Worm (Caenorhabditis elegans): ENCODE results near the gene C27F2.6.

C27F2.6 gene

ce11 chrIII:4950345-4950744 is 29.9 kb downstream of the C27F2.6 start (continued):
- TF ChIP-seq lin-13 (GFP tag; optimal IDR thresholded peaks at IDR 0.05) (no peak), nhr-76 (tag; optimal IDR thresholded peaks at IDR 0.05) (no peak), skn-1 (tag; optimal IDR thresholded peaks at IDR 0.05) (no peak), snpc-1.2 (GFP tag; IDR thresholded peaks at IDR 0.05) (no peak), hlh-30 (tag; optimal IDR thresholded peaks at IDR 0.05; ENCODE audit: insufficient read depth) (peak; percentile 97), F10B5.3 (tag; optimal IDR thresholded peaks at IDR 0.05) (no peak), madf-9 (GFP tag; conservative IDR thresholded peaks at IDR 0.05) (peak; percentile 64), zfp-3 (GFP tag; conservative IDR thresholded peaks at IDR 0.05) (no peak), hif-1 (tag; optimal IDR thresholded peaks at IDR 0.05) (peak in 1 of 2 experiments; percentile 62), dpl-1 (GFP tag; optimal IDR thresholded peaks at IDR 0.05) (no peak), dve-1 (tag; optimal IDR thresholded peaks at IDR 0.05; ENCODE audit: insufficient read depth) (peak; percentile 13), aly-2 (tag; optimal IDR thresholded peaks at IDR 0.05) (no peak), pqm-1 (tag; optimal IDR thresholded peaks at IDR 0.05) (no peak), saeg-2 (GFP tag; IDR thresholded peaks at IDR 0.05) (no peak), nhr-25 (tag; optimal IDR thresholded peaks at IDR 0.05; ENCODE audit: borderline replicate concordance, insufficient read depth) (no peak), R02D3.7 (tag; optimal IDR thresholded peaks at IDR 0.05) (no peak), unc-62 (GFP tag; optimal IDR thresholded peaks at IDR 0.05 in 1 of 2) (peak in 1 of 2 experiments; percentile 83), unc-62 (tag; optimal IDR thresholded peaks at IDR 0.05) (no peak), mxl-3 (GFP tag; optimal IDR thresholded peaks at IDR 0.05) (no peak), lsy-2 (tag; optimal IDR thresholded peaks at IDR 0.05) (peak in 1 of 2 experiments; percentile 43), sdz-12 (GFP tag; optimal IDR thresholded peaks at IDR 0.05) (no peak), ztf-7 (tag; optimal IDR thresholded peaks at IDR 0.05) (no peak), daf-19 (GFP tag; conservative IDR thresholded peaks at IDR 0.05) (no peak), nhr-237 (tag; optimal IDR thresholded peaks at IDR 0.05) (no peak), unc-39 (tag; optimal IDR thresholded peaks at IDR 0.05) (no peak), pha-4 (GFP tag; IDR thresholded peaks at IDR 0.05) (no peak), pha-4 (tag; optimal IDR thresholded peaks at IDR 0.05) (no peak), hmg-1.1 (GFP tag; IDR thresholded peaks at IDR 0.05) (peak; percentile 68), ctbp-1 (GFP tag; IDR thresholded peaks at IDR 0.05) (0 out of 2 replicates have a peak, but pooled peaks have one; percentile 25), snpc-4 (tag; optimal IDR thresholded peaks at IDR 0.05) (no peak), lin-1 (GFP tag; IDR thresholded peaks at IDR 0.05) (no peak), nhr-77 (tag; optimal IDR thresholded peaks at IDR 0.05) (no peak), lin-39 (tag; optimal IDR thresholded peaks at IDR 0.05) (no peak), ceh-28 (tag; optimal IDR thresholded peaks at IDR 0.05) (no peak), jun-1 (tag; optimal IDR thresholded peaks at IDR 0.05) (no peak), tra-1 (GFP tag; IDR thresholded peaks at IDR 0.05) (peak; percentile 54; the same call in 1 of the 2 replicates), vab-7 (GFP tag; IDR thresholded peaks at IDR 0.05) (no peak)

DNA sequence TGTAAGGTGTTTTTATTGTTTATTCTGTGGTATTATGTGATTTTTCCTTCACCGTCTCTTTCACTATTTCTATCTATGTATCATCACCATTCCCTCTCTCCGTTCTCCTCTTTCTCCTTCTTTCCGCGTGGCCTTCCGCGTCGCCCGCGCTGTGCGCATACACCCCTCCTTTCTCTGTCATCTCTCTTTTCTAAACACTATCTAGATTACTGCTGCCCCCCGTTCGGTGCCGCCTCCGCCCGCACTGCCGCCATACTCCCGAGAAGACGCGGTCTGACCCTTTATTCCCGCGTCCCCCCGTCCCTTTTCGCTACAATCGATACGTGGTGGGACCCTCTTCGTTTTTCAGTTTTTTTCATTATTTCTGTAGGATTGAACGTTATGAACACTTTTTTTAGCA is 31.6 kb downstream of the C27F2.6 start:
- TF ChIP-seq mxl-2 (GFP tag; conservative IDR thresholded peaks at IDR 0.05), result no peak
- no peak for TF ChIP-seq zip-2 (tag; optimal IDR thresholded peaks at IDR 0.05)
- no peak for TF ChIP-seq lin-1 (GFP tag; IDR thresholded peaks at IDR 0.05)
- TF ChIP-seq mdl-1 (tag; optimal IDR thresholded peaks at IDR 0.05), result peak; percentile 23 to 55
- no peak for TF ChIP-seq lim-7 (GFP tag; IDR thresholded peaks at IDR 0.05)
- no peak for TF ChIP-seq unc-130 (GFP tag; optimal IDR thresholded peaks at IDR 0.05)
- no peak for TF ChIP-seq ces-1 (GFP tag; optimal IDR thresholded peaks at IDR 0.05)
- TF ChIP-seq nhr-76 (tag; optimal IDR thresholded peaks at IDR 0.05), result no peak
- TF ChIP-seq vab-7 (GFP tag; IDR thresholded peaks at IDR 0.05), result no peak
- TF ChIP-seq tra-1 (GFP tag; IDR thresholded peaks at IDR 0.05), result no peak
- no peak for TF ChIP-seq ceh-82 (tag; optimal IDR thresholded peaks at IDR 0.05)
- no peak for TF ChIP-seq ceh-20 (GFP tag; IDR thresholded peaks at IDR 0.05)
- TF ChIP-seq nhr-42 (GFP tag; IDR thresholded peaks at IDR 0.05), result no peak
- 0 out of 2 replicates have a peak, but pooled peaks have one; percentile 17 for TF ChIP-seq snpc-1.2 (GFP tag; IDR thresholded peaks at IDR 0.05)
- TF ChIP-seq daf-12 (tag; optimal IDR thresholded peaks at IDR 0.05), result no peak
- TF ChIP-seq D1046.2 (GFP tag; IDR thresholded peaks at IDR 0.05), result no peak
- no peak for TF ChIP-seq daf-16 (GFP tag; optimal IDR thresholded peaks at IDR 0.05)
- TF ChIP-seq daf-16 (tag; optimal IDR thresholded peaks at IDR 0.05), result peak; percentile 29
- no peak for TF ChIP-seq ZK337.2 (GFP tag; IDR thresholded peaks at IDR 0.05)
- no peak for TF ChIP-seq F49E8.2 (tag; optimal IDR thresholded peaks at IDR 0.05; ENCODE audit: borderline replicate concordance)
- no peak for TF ChIP-seq nhr-111 (GFP tag; optimal IDR thresholded peaks at IDR 0.05)
